Worm (Caenorhabditis elegans): Measurements from ENCODE around the gene C05C12.6.

- TF ChIP-seq lin-15B (tag; optimal IDR thresholded peaks at IDR 0.05) (no peak), pqm-1 (tag; optimal IDR thresholded peaks at IDR 0.05) (no peak), dpl-1 (GFP tag; optimal IDR thresholded peaks at IDR 0.05) (no peak), ama-1 (optimal IDR thresholded peaks at IDR 0.05) (no peak), ceh-20 (GFP tag; IDR thresholded peaks at IDR 0.05) (no peak), snpc-4 (tag; optimal IDR thresholded peaks at IDR 0.05) (no peak), spr-1 (tag; optimal IDR thresholded peaks at IDR 0.05) (no peak), lin-1 (GFP tag; IDR thresholded peaks at IDR 0.05) (no peak), mes-2 (tag; optimal IDR thresholded peaks at IDR 0.05; ENCODE audit: poor library complexity, severe bottlenecking) (no peak), nhr-6 (tag; optimal IDR thresholded peaks at IDR 0.05) (no peak)
Observed at ce11 chrIV:11276026-11276425, 34.8 kb upstream of the C05C12.6 start.
